Fruit fly (Drosophila melanogaster): ENCODE measurements around the gene Bet5.

- TF ChIP-seq Vsx2 (GFP tag; optimal IDR thresholded peaks at IDR 0.05; ENCODE audit: partially characterized antibody) = no peak
- TF ChIP-seq CG9705 (GFP tag; optimal IDR thresholded peaks at IDR 0.05) = no peak
- TF ChIP-seq OdsH (GFP tag; optimal IDR thresholded peaks at IDR 0.05) = no peak
- TF ChIP-seq Dif (GFP tag; optimal IDR thresholded peaks at IDR 0.05; ENCODE audit: partially characterized antibody) = no peak
- no peak for TF ChIP-seq h (GFP tag; optimal IDR thresholded peaks at IDR 0.05)
- no peak for TF ChIP-seq usp (GFP tag; optimal IDR thresholded peaks at IDR 0.05)
- no peak for TF ChIP-seq fru (GFP tag; optimal IDR thresholded peaks at IDR 0.05)
- no peak for TF ChIP-seq GATAd (GFP tag; optimal IDR thresholded peaks at IDR 0.05)
- no peak for TF ChIP-seq CG32264 (GFP tag; optimal IDR thresholded peaks at IDR 0.05)
- TF ChIP-seq Jra (GFP tag; optimal IDR thresholded peaks at IDR 0.05) = no peak
These were observed 30.5 kb downstream of the Bet5 start, which contains the start of gene CecA1 for dm6 chr3R:30210560-30210959.

All from whole organism, wandering third instar larva.